Fruit fly (Drosophila melanogaster): Measurements from ENCODE around the gene GILT2.

- TF ChIP-seq CG8478 (optimal IDR thresholded peaks at IDR 0.05), result no peak
- TF ChIP-seq CTCF (optimal IDR thresholded peaks at IDR 0.05), result no peak
Measured at dm6 chr3R:23724843-23725506, 46.3 kb downstream of the GILT2 start.

Data from S2 (cell line).